Worm (Caenorhabditis elegans) whole organism, L4/young adult: Measurements from ENCODE around the gene git-1.

Source experiments
- W03F9.2 ChIP-seq: fragments of 150-350 bp; optimal IDR thresholded peaks from 2 replicates; lab custom pipeline; 2014; ENCODE audit warnings: missing biosample characterization, missing genetic modification characterization
- dao-5 ChIP-seq: sonication (generic microtip); optimal IDR thresholded peaks from 2 replicates; lab custom pipeline; 2016; ENCODE audit warnings: missing genotype, missing genetic modification characterization, moderate library complexity, missing compliant biosample characterization
- him-1 ChIP-seq: sonication (generic microtip); optimal IDR thresholded peaks from 2 replicates; lab custom pipeline; 2016; ENCODE audit warnings: missing genotype, missing genetic modification reagents, missing genetic modification characterization, missing compliant biosample characterization

ce11 chrX:10491875-10492523 is 32.7 kb upstream of the git-1 start:
- no peak for TF ChIP-seq dao-5
- TF ChIP-seq him-1 (tag; lab: Kevin White, UChicago), result no peak
- no peak for TF ChIP-seq W03F9.2 (tag; lab: Kevin White, UChicago)
